Worm (Caenorhabditis elegans) whole organism, L1 larva: Measurements from ENCODE around the gene F58A3.3.
A peak's percentile ranks its signal among the peaks of the same experiment; 100 is the strongest.

ENCODE experiments used
- aly-2 ChIP-seq: fragments of 150-350 bp; optimal IDR thresholded peaks from 2 replicates; lab custom pipeline; 2014; ENCODE audit warnings: missing biosample characterization, missing genetic modification characterization
- ama-1 ChIP-seq: fragments of 150-350 bp; optimal IDR thresholded peaks from 2 replicates; lab custom pipeline; 2014
- egl-27 ChIP-seq, 2 experiments: fragments of 150-350 bp in 1 of 2; sonication (generic microtip); optimal IDR thresholded peaks; 3 replicates each; lab custom pipeline; 2017 to 2018; ENCODE audit warnings: missing biosample characterization in 2 of 2, missing genetic modification characterization in 2 of 2, missing genetic modification reagents in 2 of 2
- elt-2 ChIP-seq: sonication (generic microtip); optimal IDR thresholded peaks from 2 replicates; lab custom pipeline; 2016; ENCODE audit warnings: missing genetic modification characterization, mild to moderate bottlenecking, inconsistent platforms, missing compliant biosample characterization, missing genetic modification reagents
- mdl-1 ChIP-seq, 2 experiments: fragments of 150-350 bp; optimal IDR thresholded peaks; 2 replicates each; lab custom pipeline; 2014 to 2017; ENCODE audit warnings: missing biosample characterization in 2 of 2, missing genetic modification characterization in 2 of 2, inconsistent platforms in 1 of 2
- nhr-20 ChIP-seq: sonication (generic microtip); optimal IDR thresholded peaks from 2 replicates; lab custom pipeline; 2016; ENCODE audit warnings: mild to moderate bottlenecking, missing genetic modification characterization, missing compliant biosample characterization
- unc-62 ChIP-seq: fragments of 150-350 bp; optimal IDR thresholded peaks from 2 replicates; lab custom pipeline; 2014; ENCODE audit warnings: missing biosample characterization, missing genetic modification reagents, missing genetic modification characterization
- ztf-4 ChIP-seq: fragments of 150-350 bp; optimal IDR thresholded peaks from 2 replicates; lab custom pipeline; 2014; ENCODE audit warnings: missing biosample characterization, missing genetic modification characterization

DNA sequence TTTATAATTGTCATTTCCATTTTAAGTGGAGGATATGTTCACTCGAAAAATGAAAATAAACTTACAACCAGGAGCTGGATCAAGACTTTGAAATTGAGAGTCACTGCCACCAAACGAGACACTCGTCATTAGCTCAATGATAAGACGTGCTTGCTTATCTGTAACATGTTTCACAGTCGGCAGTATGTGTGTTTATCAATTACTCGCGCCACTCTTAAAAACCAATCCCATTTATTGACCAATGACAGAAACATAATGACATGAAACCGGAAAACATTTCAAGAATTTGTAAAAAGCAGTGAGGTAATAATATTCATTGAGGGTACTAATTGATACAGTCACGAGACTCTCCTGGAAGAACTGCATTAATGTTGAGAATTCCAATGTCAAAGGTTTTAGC is 4.4 kb upstream of the F58A3.3 start, which contains the start of gene del-5:
- TF ChIP-seq unc-62 (GFP tag; lab: Kevin White, UChicago) = no peak
- TF ChIP-seq ztf-4 (tag; lab: Kevin White, UChicago) = no peak
- no peak for TF ChIP-seq mdl-1 (tag; optimal IDR thresholded peaks at IDR 0.05; lab: Kevin White, UChicago)
- TF ChIP-seq nhr-20 (tag; lab: Kevin White, UChicago) = no peak
- TF ChIP-seq egl-27 (tag; optimal IDR thresholded peaks at IDR 0.05; lab: Kevin White, UChicago) = no peak
- no peak for TF ChIP-seq aly-2 (tag; lab: Kevin White, UChicago)
- TF ChIP-seq elt-2 (tag; lab: Kevin White, UChicago) = peak; percentile 83
- TF ChIP-seq ama-1 (lab: Kevin White, UChicago) = no peak
